Fruit fly (Drosophila melanogaster): ENCODE measurements around the gene Hsc70-4.

dm6 chr3R:15229329-15229876, 13.1 kb upstream of the Hsc70-4 start, which contains the start of the genes Art3 and mRpS10:
- no peak for TF ChIP-seq dl (GFP tag; optimal IDR thresholded peaks at IDR 0.05; ENCODE audit: insufficient read depth in 1 of 2, partially characterized antibody in 2 of 2)
- peak; percentile 99 for TF ChIP-seq CG32264 (GFP tag; optimal IDR thresholded peaks at IDR 0.05)
- TF ChIP-seq lola (GFP tag; optimal IDR thresholded peaks at IDR 0.05) = no peak
- TF ChIP-seq tai (GFP tag; optimal IDR thresholded peaks at IDR 0.05) = no peak
- peak; percentile 100 for TF ChIP-seq dmrt93B (GFP tag; optimal IDR thresholded peaks at IDR 0.05)
